Worm (Caenorhabditis elegans): ENCODE measurements around the gene hlh-14.

ce11 chrII:5745088-5745487, 6.4 kb upstream of the hlh-14 start, which contains the start of gene F10C1.9:
- TF ChIP-seq dao-5 (tag; optimal IDR thresholded peaks at IDR 0.05) (no peak), him-1 (tag; optimal IDR thresholded peaks at IDR 0.05) (no peak), W03F9.2 (tag; optimal IDR thresholded peaks at IDR 0.05) (no peak)
